Worm (Caenorhabditis elegans): ENCODE results near the gene F48G7.7.

Gene F48G7.7

ce11 chrV:592959-593358, 33.3 kb downstream of the F48G7.7 start, which contains the start of gene ZK488.5:
Gene ZK488.5 (plus strand): TSS chrV:593259.
- TF ChIP-seq T07F8.4 (tag; optimal IDR thresholded peaks at IDR 0.05) (no peak), F39B2.1 (GFP tag; IDR thresholded peaks at IDR 0.05) (no peak), nfyb-1 (GFP tag; IDR thresholded peaks at IDR 0.05) (no peak), let-607 (tag; optimal IDR thresholded peaks at IDR 0.05) (no peak), tbp1 (GFP tag; optimal IDR thresholded peaks at IDR 0.05) (no peak), ztf-18 (tag; optimal IDR thresholded peaks at IDR 0.05) (no peak)

DNA sequence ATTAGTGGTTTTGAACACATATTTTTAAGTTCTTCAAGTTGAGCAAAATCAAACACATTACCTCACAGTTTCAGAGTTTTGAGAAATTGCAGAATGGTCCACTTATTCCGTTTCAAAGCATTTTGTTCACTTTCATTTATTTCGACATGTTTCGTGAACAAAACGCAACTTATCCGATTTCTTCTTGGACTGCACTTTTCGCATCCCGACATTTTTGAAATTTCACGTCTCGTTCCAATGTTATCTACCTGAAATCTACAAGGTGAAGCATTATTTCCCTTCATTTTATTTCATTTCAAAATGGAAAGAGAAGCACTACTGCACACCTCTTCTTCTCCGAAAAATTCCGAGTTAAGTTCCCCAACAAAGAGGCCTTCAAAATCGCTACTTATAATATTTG, 36.0 kb downstream of the F48G7.7 start, which contains the start of gene ZK488.6:
ZK488.6 (plus strand) TSS at position 301 of the 400 bp plus-strand sequence.
- TF ChIP-seq lin-40 (tag; optimal IDR thresholded peaks at IDR 0.05) (no peak), ceh-40 (GFP tag; IDR thresholded peaks at IDR 0.05) (no peak), athp-1 (tag; optimal IDR thresholded peaks at IDR 0.05) (no peak), F57A8.1 (GFP tag; optimal IDR thresholded peaks at IDR 0.05) (no peak), attf-6 (GFP tag; IDR thresholded peaks at IDR 0.05) (no peak), zim-3 (tag; optimal IDR thresholded peaks at IDR 0.05) (no peak), somi-1 (GFP tag; optimal IDR thresholded peaks at IDR 0.05) (no peak), Y53G8AR.9 (GFP tag; conservative IDR thresholded peaks at IDR 0.05) (no peak), lsy-27 (tag; optimal IDR thresholded peaks at IDR 0.05; ENCODE audit: borderline replicate concordance, insufficient read depth) (no peak), ztf-6 (GFP tag; IDR thresholded peaks at IDR 0.05) (no peak), hsf-1 (GFP tag; IDR thresholded peaks at IDR 0.05) (no peak), F23B12.7 (tag; optimal IDR thresholded peaks at IDR 0.05; ENCODE audit: insufficient read depth) (no peak)

DNA sequence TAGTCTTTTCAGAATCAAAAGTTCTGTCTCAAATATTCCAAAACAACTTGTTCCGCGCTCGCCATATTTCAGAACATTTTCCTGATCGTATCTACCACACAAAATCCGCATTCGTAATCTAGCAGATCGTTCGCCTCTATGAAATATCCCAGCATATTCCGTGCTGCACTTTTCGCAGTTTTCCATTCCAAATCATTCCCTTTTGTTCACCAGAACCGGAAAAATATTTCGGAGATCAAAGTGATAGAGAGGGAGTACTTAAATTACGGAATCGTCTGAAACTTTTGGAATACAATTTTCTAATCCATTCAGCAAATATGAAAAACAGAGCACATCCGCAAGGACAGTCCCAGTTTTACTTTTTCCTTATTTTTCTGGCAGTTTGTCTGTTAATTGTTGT, 38.4 kb downstream of the F48G7.7 start, which contains the start of gene K06H6.1:
K06H6.1 (plus strand) TSS at position 301 of the 400 bp plus-strand sequence.
- TF ChIP-seq ceh-91 (GFP tag; IDR thresholded peaks at IDR 0.05) (no peak), lsy-27 (tag; optimal IDR thresholded peaks at IDR 0.05; ENCODE audit: borderline replicate concordance, insufficient read depth) (no peak), ceh-79 (tag; optimal IDR thresholded peaks at IDR 0.05) (no peak), akir-1 (GFP tag; optimal IDR thresholded peaks at IDR 0.05) (no peak), ztf-25 (GFP tag; IDR thresholded peaks at IDR 0.05) (no peak), Y67H2A.10 (GFP tag; conservative IDR thresholded peaks at IDR 0.05) (no peak), ztf-28 (GFP tag; IDR thresholded peaks at IDR 0.05) (no peak), sea-2 (GFP tag; IDR thresholded peaks at IDR 0.05) (no peak), F37B4.10 (GFP tag; IDR thresholded peaks at IDR 0.05) (no peak), tlf-1 (GFP tag; optimal IDR thresholded peaks at IDR 0.05) (no peak)

DNA sequence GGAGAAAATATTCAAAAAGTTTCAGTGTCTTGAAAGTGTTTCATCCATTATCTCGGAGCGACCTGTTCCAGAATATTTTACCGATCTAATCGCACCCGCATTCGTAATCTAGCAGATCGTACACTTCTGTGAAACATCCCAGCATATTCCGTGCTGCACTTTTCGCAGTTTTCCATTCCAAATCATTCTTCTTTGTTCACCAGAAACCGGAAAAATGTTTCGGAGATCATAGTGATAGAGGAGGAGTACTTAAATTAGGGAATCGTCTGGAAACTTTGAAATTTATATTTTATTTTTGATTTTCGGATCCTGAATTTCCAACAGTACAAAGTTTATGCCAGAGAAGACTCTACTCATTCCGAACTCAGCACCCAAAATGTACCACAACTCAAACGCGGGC, 40.7 kb downstream of the F48G7.7 start, which contains the start of gene K06H6.2:
K06H6.2 (plus strand) TSS at position 301 of the 400 bp plus-strand sequence.
- TF ChIP-seq die-1 (tag; optimal IDR thresholded peaks at IDR 0.05) (no peak), ceh-58 (GFP tag; IDR thresholded peaks at IDR 0.05) (no peak)

DNA sequence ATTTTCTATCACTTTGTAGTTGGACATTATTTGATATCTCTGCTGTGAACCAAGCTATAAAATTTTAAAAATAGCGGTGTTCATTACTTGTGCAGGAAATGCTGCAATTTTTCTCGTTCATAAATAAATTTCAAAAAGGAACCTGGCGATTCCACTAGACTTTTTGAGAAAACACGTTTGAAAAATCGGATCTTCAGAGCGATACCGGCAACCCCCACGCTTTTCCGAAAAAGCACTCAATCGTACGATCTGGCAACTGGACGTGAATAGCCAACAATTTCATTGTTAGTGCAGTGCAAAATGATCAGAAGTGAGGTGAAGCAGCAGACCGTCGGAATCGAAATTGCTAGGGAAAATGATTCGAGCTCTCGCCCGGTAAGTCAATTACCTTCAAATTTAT, 44.6 kb downstream of the F48G7.7 start, which contains the start of gene nstp-7:
nstp-7 (plus strand) TSS at position 301 of the 400 bp plus-strand sequence.
- no peak for TF ChIP-seq ceh-58 (GFP tag; IDR thresholded peaks at IDR 0.05)
- no peak for TF ChIP-seq ceh-100 (GFP tag; IDR thresholded peaks at IDR 0.05)
- TF ChIP-seq K11D2.4 (GFP tag; IDR thresholded peaks at IDR 0.05), result no peak
- no peak for TF ChIP-seq hsf-1 (GFP tag; IDR thresholded peaks at IDR 0.05)
- no peak for TF ChIP-seq snpc-4 (GFP tag; optimal IDR thresholded peaks at IDR 0.05)
- TF ChIP-seq snpc-4 (tag; optimal IDR thresholded peaks at IDR 0.05), result no peak
- no peak for TF ChIP-seq bed-2 (GFP tag; IDR thresholded peaks at IDR 0.05)
- no peak for TF ChIP-seq nhr-27 (tag; optimal IDR thresholded peaks at IDR 0.05)
- TF ChIP-seq nfya-2 (GFP tag; IDR thresholded peaks at IDR 0.05), result no peak

Measured in whole organism, young adult.